Fruit fly (Drosophila melanogaster): Measurements from ENCODE around the gene pst.
A peak's percentile ranks its signal among the peaks of the same experiment; 100 is the strongest.

The pst gene

dm6 chr3L:7381359-7381976 lies 21.4 kb upstream of the pst start, which contains the start of the genes SMSr and smid (continued):
- TF ChIP-seq trem (tag; optimal IDR thresholded peaks at IDR 0.05) (peak; percentile 85), gcm (GFP tag; optimal IDR thresholded peaks at IDR 0.05) (peak; percentile 54), CG6813 (GFP tag; optimal IDR thresholded peaks at IDR 0.05) (no peak), gro (GFP tag; optimal IDR thresholded peaks at IDR 0.05) (no peak), CG1024 (GFP tag; IDR thresholded peaks at IDR 0.05) (peak; percentile 28; the same call in 1 of the 2 replicates), CG13894 (tag; optimal IDR thresholded peaks at IDR 0.05) (peak; percentile 27), CG11696 (GFP tag; IDR thresholded peaks at IDR 0.05) (no peak), CG1529 (GFP tag; optimal IDR thresholded peaks at IDR 0.05) (peak; percentile 57), CG31388 (GFP tag; optimal IDR thresholded peaks at IDR 0.05) (no peak), Myb (GFP tag; optimal IDR thresholded peaks at IDR 0.05) (peak; percentile 24), CG4707 (GFP tag; optimal IDR thresholded peaks at IDR 0.05) (no peak), sr (GFP tag; IDR thresholded peaks at IDR 0.05) (no peak), dmrt11E (tag; optimal IDR thresholded peaks at IDR 0.05) (peak; percentile 70), run (tag; optimal IDR thresholded peaks at IDR 0.05) (no peak), ems (GFP tag; optimal IDR thresholded peaks at IDR 0.05) (peak; percentile 7), MTF-1 (GFP tag; optimal IDR thresholded peaks at IDR 0.05; ENCODE audit: borderline replicate concordance) (no peak), CG3838 (GFP tag; optimal IDR thresholded peaks at IDR 0.05) (no peak), CG7271 (tag; optimal IDR thresholded peaks at IDR 0.05) (peak; percentile 9), ara (GFP tag; IDR thresholded peaks at IDR 0.05) (0 out of 2 replicates have a peak, but pooled peaks have one; percentile 44), oc (tag; optimal IDR thresholded peaks at IDR 0.05) (no peak), CG30020 (tag; optimal IDR thresholded peaks at IDR 0.05) (peak; percentile 91), wor (GFP tag; IDR thresholded peaks at IDR 0.05) (no peak), CG10147 (GFP tag; optimal IDR thresholded peaks at IDR 0.05) (peak; percentile 44), CG14441 (GFP tag; IDR thresholded peaks at IDR 0.05) (peak; percentile 44), wek (GFP tag; optimal IDR thresholded peaks at IDR 0.05) (peak; percentile 22), Dek (tag; optimal IDR thresholded peaks at IDR 0.05) (peak; percentile 48), Usf (GFP tag; optimal IDR thresholded peaks at IDR 0.05) (peak; percentile 39), phol (tag; optimal IDR thresholded peaks at IDR 0.05) (peak; percentile 84), CG7928 (GFP tag; optimal IDR thresholded peaks at IDR 0.05) (no peak), CG16863 (GFP tag; optimal IDR thresholded peaks at IDR 0.05) (peak; percentile 21), Tbp (GFP tag; optimal IDR thresholded peaks at IDR 0.05) (no peak), al (GFP tag; IDR thresholded peaks at IDR 0.05) (peak; percentile 64), CG4282 (GFP tag; optimal IDR thresholded peaks at IDR 0.05) (no peak), ewg (GFP tag; optimal IDR thresholded peaks at IDR 0.05) (peak; percentile 24), CG32532 (GFP tag; IDR thresholded peaks at IDR 0.05) (peak; percentile 70), Atf-2 (GFP tag; optimal IDR thresholded peaks at IDR 0.05) (no peak), Dip2 (GFP tag; IDR thresholded peaks at IDR 0.05) (no peak), Camta (GFP tag; optimal IDR thresholded peaks at IDR 0.05) (peak; percentile 69), insv (GFP tag; optimal IDR thresholded peaks at IDR 0.05) (peak in 1 of 2 experiments; percentile 44), Elba2 (GFP tag; optimal IDR thresholded peaks at IDR 0.05) (no peak), CG11093 (GFP tag; IDR thresholded peaks at IDR 0.05) (0 out of 3 replicates have a peak, but pooled peaks have one; percentile 25), hkb (optimal IDR thresholded peaks at IDR 0.05) (peak; percentile 81), hkb (GFP tag; IDR thresholded peaks at IDR 0.05) (0 out of 2 replicates have a peak, but pooled peaks have one; percentile 19), ro (GFP tag; IDR thresholded peaks at IDR 0.05) (no peak), prd (optimal IDR thresholded peaks at IDR 0.05) (no peak), prd (GFP tag; IDR thresholded peaks at IDR 0.05) (peak; percentile 63; the same call in 2 of the 3 replicates), Dbx (GFP tag; IDR thresholded peaks at IDR 0.05) (0 out of 3 replicates have a peak, but pooled peaks have one; percentile 58), twi (tag; optimal IDR thresholded peaks at IDR 0.05) (peak; percentile 42), cas (GFP tag; IDR thresholded peaks at IDR 0.05) (no peak), D19B (GFP tag; optimal IDR thresholded peaks at IDR 0.05) (peak; percentile 6), CG13287 (GFP tag; IDR thresholded peaks at IDR 0.05; ENCODE audit: partially characterized antibody) (peak; percentile 92)

All from whole organism, embryonic.